Fruit fly (Drosophila melanogaster) whole organism, embryonic: Measurements from ENCODE around the gene CG43867.

Experiments used
- Antp ChIP-seq: fragments of 200-800 bp; sonication (Bioruptor generic); optimal IDR thresholded peaks from 3 replicates; lab custom pipeline; 2016; ENCODE audit warnings: missing biosample characterization, missing genetic modification characterization
- Asciz ChIP-seq: fragments of 200-800 bp; sonication (Bioruptor generic); optimal IDR thresholded peaks from 2 replicates; lab custom pipeline; 2017; ENCODE audit warnings: missing biosample characterization, mild to moderate bottlenecking, missing genetic modification characterization, missing genetic modification reagents
- Atf3 ChIP-seq: fragments of 200-800 bp; sonication (Bioruptor generic); optimal IDR thresholded peaks from 3 replicates; lab custom pipeline; 2016; ENCODE audit warnings: missing biosample characterization, missing genetic modification characterization
- CG10462 ChIP-seq: fragments of 200-800 bp; sonication (Bioruptor generic); optimal IDR thresholded peaks from 2 replicates; lab custom pipeline; 2016; ENCODE audit warnings: missing biosample characterization, missing genetic modification characterization
- CG10654 ChIP-seq: fragments of 200-800 bp; sonication (Bioruptor generic); optimal IDR thresholded peaks from 2 replicates; lab custom pipeline; 2016; ENCODE audit warnings: missing biosample characterization, missing genetic modification characterization
- CG12104 ChIP-seq: fragments of 200-800 bp; sonication (Bioruptor generic); optimal IDR thresholded peaks from 3 replicates; lab custom pipeline; 2016; ENCODE audit warnings: missing biosample characterization, missing genetic modification characterization
- CG1233 ChIP-seq: fragments of 200-800 bp; sonication (Bioruptor generic); optimal IDR thresholded peaks from 4 replicates; lab custom pipeline; 2018; ENCODE audit warnings: missing biosample characterization, mild to moderate bottlenecking, missing genetic modification characterization
- CG1603 ChIP-seq: fragments of 200-800 bp; sonication (Bioruptor generic); optimal IDR thresholded peaks from 2 replicates; lab custom pipeline; 2019; ENCODE audit warnings: missing biosample characterization, mild to moderate bottlenecking, missing genetic modification characterization, moderate library complexity
- CG17186 ChIP-seq: fragments of 200-800 bp; sonication (Bioruptor generic); optimal IDR thresholded peaks from 3 replicates; lab custom pipeline; 2017; ENCODE audit warnings: missing biosample characterization, missing genetic modification reagents, missing genetic modification characterization
- CG31224 ChIP-seq: fragments of 200-800 bp; sonication (Bioruptor generic); IDR thresholded peaks from 2 replicates; pipeline ENCODE4 v1.3.6; 2022; ENCODE audit warnings: missing biosample characterization, missing genetic modification characterization
- CG32767 ChIP-seq: fragments of 200-800 bp; sonication (Bioruptor generic); IDR thresholded peaks from 2 replicates; pipeline ENCODE4 v1.3.6; 2022; ENCODE audit warnings: missing biosample characterization, missing genetic modification characterization
- CG3838 ChIP-seq: fragments of 200-800 bp; sonication (Bioruptor generic); optimal IDR thresholded peaks from 3 replicates; lab custom pipeline; 2016; ENCODE audit warnings: missing biosample characterization, missing genetic modification characterization
- CG4328 ChIP-seq: fragments of 200-800 bp; sonication (Bioruptor generic); optimal IDR thresholded peaks from 3 replicates; lab custom pipeline; 2017; ENCODE audit warnings: missing biosample characterization, missing genetic modification reagents, missing genetic modification characterization
- CG4730 ChIP-seq: fragments of 200-800 bp; sonication (Bioruptor generic); IDR thresholded peaks from 2 replicates; pipeline ENCODE4 v1.3.6; 2022; ENCODE audit warnings: missing biosample characterization, missing genetic modification characterization
- CG7745 ChIP-seq: fragments of 200-800 bp; sonication (Bioruptor generic); optimal IDR thresholded peaks from 2 replicates; lab custom pipeline; 2018; ENCODE audit warnings: missing biosample characterization, mild to moderate bottlenecking, missing genetic modification characterization, moderate library complexity
- CG7928 ChIP-seq: fragments of 200-800 bp; sonication (Bioruptor generic); optimal IDR thresholded peaks from 2 replicates; lab custom pipeline; 2017; ENCODE audit warnings: missing biosample characterization, mild to moderate bottlenecking, missing genetic modification characterization
- CG8765 ChIP-seq: fragments of 200-800 bp; sonication (Bioruptor generic); IDR thresholded peaks from 2 replicates; pipeline ENCODE4 v1.3.6; 2022; ENCODE audit warnings: missing biosample characterization, missing genetic modification characterization
- CG9727 ChIP-seq: fragments of 200-800 bp; sonication (Bioruptor generic); optimal IDR thresholded peaks from 3 replicates; lab custom pipeline; 2017; ENCODE audit warnings: missing biosample characterization, mild to moderate bottlenecking, missing genetic modification characterization
- CG9817 ChIP-seq: fragments of 200-800 bp; sonication (Bioruptor generic); optimal IDR thresholded peaks from 2 replicates; lab custom pipeline; 2018; ENCODE audit warnings: missing biosample characterization, mild to moderate bottlenecking, missing genetic modification characterization, moderate library complexity
- D19A ChIP-seq: fragments of 200-800 bp; optimal IDR thresholded peaks from 3 replicates; lab custom pipeline; 2019; ENCODE audit warnings: missing biosample characterization, mild to moderate bottlenecking, missing genetic modification characterization, moderate library complexity
- Dfd ChIP-seq, 2 experiments: fragments of >200 bp; optimal IDR thresholded peaks; 2 replicates each; lab custom pipeline; 2017; ENCODE audit warnings: missing biosample characterization in 2 of 2, missing genetic modification characterization in 2 of 2
- Dp ChIP-seq: fragments of 200-800 bp; sonication (Bioruptor generic); optimal IDR thresholded peaks from 2 replicates; lab custom pipeline; 2018; ENCODE audit warnings: missing biosample characterization, mild to moderate bottlenecking, missing genetic modification characterization, moderate library complexity
- Ets97D ChIP-seq: fragments of 200-800 bp; sonication (Bioruptor generic); optimal IDR thresholded peaks from 3 replicates; lab custom pipeline; 2016; ENCODE audit warnings: missing biosample characterization, missing genetic modification characterization
- Gug ChIP-seq: fragments of 200-800 bp; sonication (Bioruptor generic); IDR thresholded peaks from 4 replicates; pipeline ENCODE4 v1.3.6; 2022; ENCODE audit warnings: missing biosample characterization, missing genetic modification characterization
- H15 ChIP-seq: fragments of 200-800 bp; sonication (Bioruptor generic); IDR thresholded peaks from 3 replicates; pipeline ENCODE4 v1.3.6; 2022; ENCODE audit warnings: missing biosample characterization, missing genetic modification characterization
- HLH4C ChIP-seq: fragments of 200-800 bp; sonication (Bioruptor generic); IDR thresholded peaks from 3 replicates; pipeline ENCODE4 v1.3.6; 2022; ENCODE audit warnings: missing biosample characterization, missing genetic modification characterization; ENCODE audit not compliant: partially characterized antibody
- HmgZ ChIP-seq: fragments of 200-800 bp; sonication (Bioruptor generic); optimal IDR thresholded peaks from 2 replicates; lab custom pipeline; 2018; ENCODE audit warnings: missing biosample characterization, mild to moderate bottlenecking, missing genetic modification characterization
- Hmx ChIP-seq: fragments of 200-800 bp; sonication (Bioruptor generic); optimal IDR thresholded peaks from 2 replicates; lab custom pipeline; 2016; ENCODE audit warnings: missing biosample characterization, missing genetic modification characterization
- MTF-1 ChIP-seq: fragments of 200-800 bp; sonication (Bioruptor generic); optimal IDR thresholded peaks from 2 replicates; lab custom pipeline; 2018; ENCODE audit warnings: missing biosample characterization, mild to moderate bottlenecking, missing genetic modification characterization, borderline replicate concordance
- Meics ChIP-seq: fragments of 200-800 bp; sonication (Bioruptor generic); optimal IDR thresholded peaks from 2 replicates; lab custom pipeline; 2017; ENCODE audit warnings: missing biosample characterization, mild to moderate bottlenecking, missing genetic modification characterization
- Nf-YA ChIP-seq: fragments of 200-800 bp; sonication (Bioruptor generic); IDR thresholded peaks from 2 replicates; pipeline ENCODE4 v1.3.6; 2022; ENCODE audit warnings: missing biosample characterization, missing genetic modification characterization
- Side ChIP-seq: fragments of 200-800 bp; sonication (Bioruptor generic); optimal IDR thresholded peaks from 2 replicates; lab custom pipeline; 2016; ENCODE audit warnings: missing biosample characterization, missing genetic modification characterization
- Sin3A ChIP-seq: fragments of >200 bp; optimal IDR thresholded peaks from 2 replicates; lab custom pipeline; 2018
- Taf1 ChIP-seq: fragments of 200-800 bp; sonication (Bioruptor generic); IDR thresholded peaks from 2 replicates; pipeline ENCODE4 v1.3.6; 2022; ENCODE audit warnings: missing biosample characterization, missing genetic modification characterization
- az2 ChIP-seq: fragments of 200-800 bp; sonication (Bioruptor generic); optimal IDR thresholded peaks from 3 replicates; lab custom pipeline; 2016; ENCODE audit warnings: missing biosample characterization, missing genetic modification characterization
- dysf ChIP-seq: fragments of 200-800 bp; sonication (Bioruptor generic); IDR thresholded peaks from 3 replicates; pipeline ENCODE4 v1.3.6; 2022; ENCODE audit warnings: missing biosample characterization, missing genetic modification characterization
- fd3F ChIP-seq: fragments of 200-800 bp; sonication (Bioruptor generic); optimal IDR thresholded peaks from 2 replicates; lab custom pipeline; 2018; ENCODE audit warnings: missing biosample characterization, mild to moderate bottlenecking, missing genetic modification characterization, moderate library complexity
- fu2 ChIP-seq: fragments of 200-800 bp; sonication (Bioruptor generic); optimal IDR thresholded peaks from 2 replicates; lab custom pipeline; 2016; ENCODE audit warnings: missing biosample characterization, missing genetic modification characterization
- grau ChIP-seq: fragments of 200-800 bp; optimal IDR thresholded peaks from 3 replicates; lab custom pipeline; 2019; ENCODE audit warnings: missing biosample characterization, mild to moderate bottlenecking, missing genetic modification characterization, moderate library complexity
- hkb ChIP-seq, 2 experiments: fragments of 200-800 bp in 1 of 2; fragments of >200 bp in 1 of 2; sonication (Bioruptor generic) in 1 of 2; IDR thresholded peaks in 1 of 2; optimal IDR thresholded peaks in 1 of 2; 2 replicates each; pipeline versions ENCODE4 v1.3.6 to Lab custom; 2017 to 2022; ENCODE audit warnings: missing biosample characterization in 1 of 2, missing genetic modification characterization in 1 of 2
- jumu ChIP-seq: fragments of 200-800 bp; sonication (Bioruptor generic); optimal IDR thresholded peaks from 3 replicates; lab custom pipeline; 2016; ENCODE audit warnings: missing biosample characterization, missing genetic modification characterization
- phol ChIP-seq: fragments of 200-800 bp; sonication (Bioruptor generic); optimal IDR thresholded peaks from 3 replicates; lab custom pipeline; 2018; ENCODE audit warnings: missing biosample characterization, mild to moderate bottlenecking, missing genetic modification characterization, moderate library complexity
- pnt ChIP-seq: fragments of 200-800 bp; sonication (Bioruptor generic); optimal IDR thresholded peaks from 3 replicates; lab custom pipeline; 2016; ENCODE audit warnings: missing biosample characterization, missing genetic modification characterization
- prd ChIP-seq, 3 experiments: fragments of >200 bp in 2 of 3; fragments of 200-800 bp in 1 of 3; sonication (Bioruptor generic) in 1 of 3; optimal IDR thresholded peaks in 2 of 3; IDR thresholded peaks in 1 of 3; 2 replicates in 2 of 3; 3 replicates in 1 of 3; pipeline versions ENCODE4 v1.3.6 to Lab custom; 2017 to 2022; ENCODE audit warnings: missing biosample characterization in 1 of 3, missing genetic modification characterization in 1 of 3
- salm ChIP-seq: fragments of 200-800 bp; sonication (Bioruptor generic); optimal IDR thresholded peaks from 2 replicates; lab custom pipeline; 2018; ENCODE audit warnings: missing biosample characterization, mild to moderate bottlenecking, missing genetic modification characterization
- scrt ChIP-seq: fragments of 200-800 bp; sonication (Bioruptor generic); optimal IDR thresholded peaks from 2 replicates; lab custom pipeline; 2018; ENCODE audit warnings: missing biosample characterization, mild to moderate bottlenecking, missing genetic modification characterization, moderate library complexity
- sisA ChIP-seq: fragments of 200-800 bp; sonication (Bioruptor generic); IDR thresholded peaks from 2 replicates; pipeline ENCODE4 v1.3.6; 2022; ENCODE audit warnings: missing biosample characterization, missing genetic modification characterization
- sr ChIP-seq: fragments of 200-800 bp; sonication (Bioruptor generic); IDR thresholded peaks from 3 replicates; pipeline ENCODE4 v1.3.6; 2022; ENCODE audit warnings: missing biosample characterization, missing genetic modification characterization
- tap ChIP-seq: fragments of 200-800 bp; optimal IDR thresholded peaks from 3 replicates; lab custom pipeline; 2019; ENCODE audit warnings: missing biosample characterization, mild to moderate bottlenecking, missing genetic modification characterization, moderate library complexity
- yki ChIP-seq: fragments of >200 bp; optimal IDR thresholded peaks from 3 replicates; lab custom pipeline; 2018
- z ChIP-seq: fragments of 200-800 bp; sonication (Bioruptor generic); IDR thresholded peaks from 3 replicates; pipeline ENCODE4 v1.3.6; 2022; ENCODE audit warnings: missing biosample characterization, missing genetic modification characterization
- zfh2 ChIP-seq: fragments of 200-800 bp; sonication (Bioruptor generic); optimal IDR thresholded peaks from 2 replicates; lab custom pipeline; 2016; ENCODE audit warnings: missing biosample characterization, missing genetic modification characterization

CG43867 gene

dm6 chrX:948285-948556 lies 20.4 kb upstream of the CG43867 start (continued):
- TF ChIP-seq D19A (no peak), yki (lab: Kevin White, UChicago) (no peak), Hmx (GFP tag; lab: Kevin White, UChicago) (no peak), CG12104 (no peak), dysf (peak; percentile 68), scrt (no peak), grau (tag; lab: Kevin White, UChicago) (peak; percentile 79), Meics (peak; percentile 19), phol (tag; lab: Kevin White, UChicago) (no peak), CG31224 (GFP tag; lab: Robert Waterston, UW) (peak; percentile 51), H15 (0 out of 3 replicates have a peak, but pooled peaks have one; percentile 15), CG4328 (GFP tag; lab: Kevin White, UChicago) (no peak), Sin3A (lab: Kevin White, UChicago) (no peak), HLH4C (GFP tag; lab: Robert Waterston, UW) (no peak), hkb (optimal IDR thresholded peaks at IDR 0.05; lab: Kevin White, UChicago) (no peak), hkb (GFP tag; IDR thresholded peaks at IDR 0.05; lab: Robert Waterston, UW) (0 out of 2 replicates have a peak, but pooled peaks have one; percentile 32), Gug (GFP tag; lab: Robert Waterston, UW) (peak; percentile 40; the same call in 2 of the 4 replicates), Side (no peak), Atf3 (GFP tag; lab: Kevin White, UChicago) (no peak), z (GFP tag; lab: Robert Waterston, UW) (no peak), CG3838 (GFP tag; lab: Kevin White, UChicago) (no peak), Asciz (GFP tag; lab: Kevin White, UChicago) (no peak), Ets97D (no peak), CG17186 (GFP tag; lab: Kevin White, UChicago) (no peak), CG32767 (no peak), CG10462 (GFP tag; lab: Kevin White, UChicago) (no peak), CG1603 (tag; lab: Kevin White, UChicago) (peak; percentile 7), sisA (GFP tag; lab: Robert Waterston, UW) (no peak), Antp (peak; percentile 45), Dp (GFP tag; lab: Kevin White, UChicago) (no peak), fu2 (peak; percentile 13), pnt (GFP tag; lab: Kevin White, UChicago) (no peak), salm (tag; lab: Kevin White, UChicago) (no peak), HmgZ (tag; lab: Kevin White, UChicago) (peak; percentile 6), CG10654 (GFP tag; lab: Kevin White, UChicago) (no peak), az2 (GFP tag; lab: Kevin White, UChicago) (no peak), CG9727 (GFP tag; lab: Kevin White, UChicago) (no peak), CG7745 (no peak), jumu (GFP tag; lab: Kevin White, UChicago) (peak; percentile 6), CG1233 (no peak), CG7928 (GFP tag; lab: Kevin White, UChicago) (no peak), sr (GFP tag; lab: Robert Waterston, UW) (no peak), CG4730 (GFP tag; lab: Robert Waterston, UW) (no peak), Dfd (GFP tag; optimal IDR thresholded peaks at IDR 0.05; lab: Kevin White, UChicago) (no peak), zfh2 (GFP tag; lab: Kevin White, UChicago) (peak; percentile 45), fd3F (GFP tag; lab: Kevin White, UChicago) (no peak), prd (optimal IDR thresholded peaks at IDR 0.05; lab: Kevin White, UChicago) (no peak), prd (GFP tag; IDR thresholded peaks at IDR 0.05; lab: Robert Waterston, UW) (peak; percentile 34; the same call in 1 of the 3 replicates), CG8765 (GFP tag; lab: Robert Waterston, UW) (no peak), tap (no peak), MTF-1 (GFP tag; lab: Kevin White, UChicago) (no peak), CG9817 (tag; lab: Kevin White, UChicago) (peak; percentile 18), Taf1 (GFP tag; lab: Robert Waterston, UW) (0 out of 2 replicates have a peak, but pooled peaks have one; percentile 17), Nf-YA (GFP tag; lab: Robert Waterston, UW) (no peak)
